Worm (Caenorhabditis elegans): ENCODE measurements around the gene srd-34.

- no peak for TF ChIP-seq ceh-9 (tag; optimal IDR thresholded peaks at IDR 0.05)
- TF ChIP-seq lin-39 (tag; optimal IDR thresholded peaks at IDR 0.05): no peak
- no peak for TF ChIP-seq nhr-28 (tag; optimal IDR thresholded peaks at IDR 0.05)
- TF ChIP-seq pha-4 (tag; optimal IDR thresholded peaks at IDR 0.05): no peak
- TF ChIP-seq egl-27 (tag; optimal IDR thresholded peaks at IDR 0.05): no peak
- no peak for TF ChIP-seq ZK546.5 (tag; optimal IDR thresholded peaks at IDR 0.05)
- TF ChIP-seq skn-1 (tag; optimal IDR thresholded peaks at IDR 0.05): no peak
- TF ChIP-seq nhr-11 (tag; optimal IDR thresholded peaks at IDR 0.05): no peak
- no peak for TF ChIP-seq nhr-76 (tag; optimal IDR thresholded peaks at IDR 0.05)
- no peak for TF ChIP-seq unc-39 (tag; optimal IDR thresholded peaks at IDR 0.05)
- no peak for TF ChIP-seq snpc-4 (tag; optimal IDR thresholded peaks at IDR 0.05)
- no peak for TF ChIP-seq nhr-77 (tag; optimal IDR thresholded peaks at IDR 0.05)
Observed at ce11 chrV:10501295-10501694, 47.6 kb downstream of the srd-34 start, which contains the start of gene C35A5.3.
